Worm (Caenorhabditis elegans) whole organism, midembryonic: ENCODE measurements around the gene F58G1.8.

Experiments
- T22C8.4 ChIP-seq: fragments of 200-800 bp; sonication (Bioruptor generic); IDR thresholded peaks from 2 replicates; pipeline ENCODE4 v1.3.6; 2022; ENCODE audit warnings: missing genetic modification characterization, missing compliant biosample characterization
- cog-1 ChIP-seq: sonication (generic microtip); optimal IDR thresholded peaks from 2 replicates; lab custom pipeline; 2016; ENCODE audit warnings: missing genetic modification characterization, missing compliant biosample characterization
- flt-1 ChIP-seq: fragments of 200-800 bp; sonication (Bioruptor generic); IDR thresholded peaks from 2 replicates; pipeline ENCODE4 v1.3.6; 2022; ENCODE audit warnings: missing genetic modification characterization, missing compliant biosample characterization
- klf-2 ChIP-seq: fragments of 200-800 bp; sonication (Bioruptor generic); conservative IDR thresholded peaks from 2 replicates; pipeline ENCODE4 v1.3.6; 2022; ENCODE audit warnings: missing genetic modification reagents, missing genetic modification characterization, missing compliant biosample characterization
- med-1 ChIP-seq: sonication (generic microtip); optimal IDR thresholded peaks from 2 replicates; lab custom pipeline; 2017; ENCODE audit warnings: missing genetic modification characterization, mild to moderate bottlenecking, missing compliant biosample characterization, antibody characterized with exemption, missing genetic modification reagents; ENCODE audit not compliant: insufficient read depth
- ref-1 ChIP-seq: fragments of 200-800 bp; sonication (Bioruptor generic); conservative IDR thresholded peaks from 2 replicates; pipeline ENCODE4 v1.3.6; 2022; ENCODE audit warnings: missing genetic modification reagents, missing genetic modification characterization, missing compliant biosample characterization
- tab-1 ChIP-seq: fragments of 200-800 bp; sonication (Bioruptor generic); IDR thresholded peaks from 2 replicates; pipeline ENCODE4 v1.3.6; 2022; ENCODE audit warnings: missing genetic modification characterization, missing compliant biosample characterization
- ztf-23 ChIP-seq: fragments of 200-800 bp; sonication (Bioruptor generic); IDR thresholded peaks from 2 replicates; pipeline ENCODE4 v1.3.6; 2022; ENCODE audit warnings: missing genetic modification reagents, missing genetic modification characterization, missing compliant biosample characterization
- ztf-29 ChIP-seq: fragments of 200-800 bp; sonication (Bioruptor generic); IDR thresholded peaks from 2 replicates; pipeline ENCODE4 v1.3.6; 2022; ENCODE audit warnings: missing genetic modification reagents, missing genetic modification characterization, missing compliant biosample characterization

Gene F58G1.8

DNA sequence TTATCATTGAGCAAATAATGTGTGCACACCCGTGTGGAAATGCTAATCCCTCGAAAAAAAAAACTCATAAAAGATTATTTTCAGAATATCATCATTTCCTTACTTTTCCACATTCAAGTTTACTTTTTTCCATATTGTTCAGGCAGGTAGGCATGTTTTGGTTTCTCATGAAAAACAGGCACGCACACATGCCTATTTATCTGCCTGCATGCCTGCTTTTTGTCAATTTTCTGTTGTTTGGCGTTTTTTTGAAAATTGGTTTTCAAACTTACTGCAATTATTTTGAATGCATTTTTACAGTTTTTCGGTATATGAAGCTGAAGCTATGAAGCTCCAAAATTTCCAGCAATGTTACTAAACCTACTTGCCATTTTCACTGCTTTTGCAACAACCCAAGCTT, 27.5 kb downstream of the F58G1.8 start, which contains the start of gene clec-64:
Gene clec-64 (plus strand): TSS at position 301 of the 400 bp plus-strand sequence.
- TF ChIP-seq tab-1 (GFP tag; lab: Robert Waterston, UW) = no peak
- TF ChIP-seq klf-2 (GFP tag; lab: Robert Waterston, UW) = no peak
- TF ChIP-seq ref-1 = no peak
- TF ChIP-seq ztf-29 (GFP tag; lab: Robert Waterston, UW) = no peak
- TF ChIP-seq med-1 (GFP tag; lab: Kevin White, UChicago) = no peak
- TF ChIP-seq ztf-23 (GFP tag; lab: Robert Waterston, UW) = no peak
- no peak for TF ChIP-seq T22C8.4 (GFP tag; lab: Robert Waterston, UW)
- TF ChIP-seq cog-1 (tag; lab: Kevin White, UChicago) = no peak
- TF ChIP-seq flt-1 (GFP tag; lab: Robert Waterston, UW) = no peak

- TF ChIP-seq med-1 (GFP tag; lab: Kevin White, UChicago) (no peak), ztf-29 (GFP tag; lab: Robert Waterston, UW) (no peak), ref-1 (no peak), ztf-23 (GFP tag; lab: Robert Waterston, UW) (no peak), tab-1 (GFP tag; lab: Robert Waterston, UW) (no peak), T22C8.4 (GFP tag; lab: Robert Waterston, UW) (no peak), flt-1 (GFP tag; lab: Robert Waterston, UW) (no peak), cog-1 (tag; lab: Kevin White, UChicago) (no peak), klf-2 (GFP tag; lab: Robert Waterston, UW) (no peak)
Measured at ce11 chrII:12897361-12897760, 28.1 kb downstream of the F58G1.8 start.

DNA sequence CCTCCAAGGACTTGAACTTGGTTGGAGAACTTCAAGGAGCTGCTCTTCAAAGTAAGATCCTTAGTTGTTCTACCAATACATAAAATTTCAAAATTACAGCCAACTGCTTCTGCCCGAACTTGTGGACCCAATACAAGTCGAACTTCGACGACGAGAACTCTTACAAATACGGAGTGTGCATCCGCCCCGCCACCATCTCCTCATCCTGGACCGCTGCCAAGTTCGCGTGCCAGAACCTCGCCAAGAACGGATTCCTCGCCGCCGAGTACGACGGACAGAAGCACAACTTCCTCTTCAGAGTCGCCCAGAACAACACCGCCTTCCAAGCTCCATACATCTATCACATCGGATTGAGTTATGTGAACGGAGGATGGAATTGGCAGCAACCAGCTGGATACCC, 28.8 kb downstream of the F58G1.8 start:
- TF ChIP-seq tab-1 (GFP tag; lab: Robert Waterston, UW) = no peak
- TF ChIP-seq flt-1 (GFP tag; lab: Robert Waterston, UW) = no peak
- no peak for TF ChIP-seq klf-2 (GFP tag; lab: Robert Waterston, UW)
- TF ChIP-seq ztf-23 (GFP tag; lab: Robert Waterston, UW) = no peak
- TF ChIP-seq ref-1 = no peak
- no peak for TF ChIP-seq cog-1 (tag; lab: Kevin White, UChicago)
- no peak for TF ChIP-seq T22C8.4 (GFP tag; lab: Robert Waterston, UW)
- no peak for TF ChIP-seq ztf-29 (GFP tag; lab: Robert Waterston, UW)
- no peak for TF ChIP-seq med-1 (GFP tag; lab: Kevin White, UChicago)

DNA sequence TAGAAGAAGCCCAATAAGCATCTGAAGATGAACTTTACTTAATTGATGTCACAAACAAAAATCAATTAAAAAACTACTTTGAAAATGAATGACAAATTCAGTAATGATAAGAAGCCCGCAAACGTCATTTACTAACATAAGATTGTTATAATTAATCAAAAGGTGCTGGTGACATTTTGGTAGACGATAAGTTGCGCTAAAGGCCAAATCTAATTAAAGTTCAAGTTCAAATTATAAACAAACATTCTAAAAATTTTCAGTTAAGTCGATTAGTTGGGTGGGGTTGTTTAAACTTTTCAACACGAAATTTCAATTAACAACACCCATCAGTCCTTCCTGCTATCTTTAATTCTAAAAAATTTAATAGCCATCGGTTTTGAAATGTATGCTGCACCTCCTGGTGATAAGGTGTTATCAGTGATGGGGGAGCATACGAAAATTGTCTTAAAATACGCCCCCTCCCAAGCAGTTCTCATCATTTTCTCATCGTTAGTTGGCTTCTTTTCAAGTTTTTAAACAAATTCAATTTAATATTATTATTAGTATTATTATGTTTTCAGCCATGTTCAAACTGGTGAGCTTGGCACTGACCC, 30.3 kb downstream of the F58G1.8 start, which contains the start of the genes clec-62 and clec-63:
Gene clec-62 (minus strand): TSS at position 51 of the 593 bp plus-strand sequence.
Gene clec-63 (plus strand): TSS at position 561 of the 593 bp plus-strand sequence.
- TF ChIP-seq ztf-23 (GFP tag; lab: Robert Waterston, UW) = no peak
- TF ChIP-seq ztf-29 (GFP tag; lab: Robert Waterston, UW) = no peak
- no peak for TF ChIP-seq ref-1
- no peak for TF ChIP-seq flt-1 (GFP tag; lab: Robert Waterston, UW)
- no peak for TF ChIP-seq tab-1 (GFP tag; lab: Robert Waterston, UW)
- no peak for TF ChIP-seq T22C8.4 (GFP tag; lab: Robert Waterston, UW)
- TF ChIP-seq med-1 (GFP tag; lab: Kevin White, UChicago) = no peak
- no peak for TF ChIP-seq cog-1 (tag; lab: Kevin White, UChicago)
- TF ChIP-seq klf-2 (GFP tag; lab: Robert Waterston, UW) = no peak

DNA sequence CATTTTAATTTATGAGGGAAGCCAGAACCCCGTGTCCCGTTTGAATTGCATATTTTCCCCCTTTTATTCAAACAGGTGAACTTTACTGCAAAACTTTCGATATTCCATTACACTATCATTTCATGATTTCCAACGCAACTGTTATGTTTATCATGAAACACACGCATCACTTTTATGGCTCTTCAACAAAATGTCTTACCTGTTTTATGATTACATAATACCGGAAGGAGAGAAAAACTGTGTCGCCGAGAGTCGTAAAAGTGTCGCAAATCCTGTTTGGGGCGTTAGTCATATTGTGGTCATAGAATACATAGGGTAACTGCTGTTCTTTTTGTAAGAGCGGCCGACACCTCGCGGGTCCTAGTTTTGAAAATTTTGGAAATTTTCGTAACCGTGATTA, 33.0 kb downstream of the F58G1.8 start:
- TF ChIP-seq ztf-29 (GFP tag; lab: Robert Waterston, UW) (no peak), flt-1 (GFP tag; lab: Robert Waterston, UW) (no peak), ztf-23 (GFP tag; lab: Robert Waterston, UW) (no peak), T22C8.4 (GFP tag; lab: Robert Waterston, UW) (no peak), med-1 (GFP tag; lab: Kevin White, UChicago) (no peak), ref-1 (no peak), klf-2 (GFP tag; lab: Robert Waterston, UW) (no peak), tab-1 (GFP tag; lab: Robert Waterston, UW) (no peak), cog-1 (tag; lab: Kevin White, UChicago) (no peak)

- no peak for TF ChIP-seq cog-1 (tag; lab: Kevin White, UChicago)
Measured at ce11 chrII:12888471-12888870, 37.0 kb downstream of the F58G1.8 start, which contains the start of gene F35C5.3. TSS of gene F35C5.3 (plus strand) at chrII:12888771.

- TF ChIP-seq flt-1 (GFP tag; lab: Robert Waterston, UW) = no peak
- no peak for TF ChIP-seq ztf-23 (GFP tag; lab: Robert Waterston, UW)
- no peak for TF ChIP-seq klf-2 (GFP tag; lab: Robert Waterston, UW)
- TF ChIP-seq med-1 (GFP tag; lab: Kevin White, UChicago) = no peak
- TF ChIP-seq cog-1 (tag; lab: Kevin White, UChicago) = no peak
- no peak for TF ChIP-seq ztf-29 (GFP tag; lab: Robert Waterston, UW)
- TF ChIP-seq T22C8.4 (GFP tag; lab: Robert Waterston, UW) = no peak
- no peak for TF ChIP-seq tab-1 (GFP tag; lab: Robert Waterston, UW)
- no peak for TF ChIP-seq ref-1
Measured at ce11 chrII:12884972-12885371, 40.5 kb downstream of the F58G1.8 start, which contains the start of gene sra-14. TSS of gene sra-14 (plus strand) at chrII:12885272.

ce11 chrII:12880406-12880805, 45.0 kb downstream of the F58G1.8 start, which contains the start of gene F35C5.1:
TSS of gene F35C5.1 (plus strand) at chrII:12880804.
- TF ChIP-seq klf-2 (GFP tag; lab: Robert Waterston, UW) = no peak
- no peak for TF ChIP-seq cog-1 (tag; lab: Kevin White, UChicago)
- no peak for TF ChIP-seq T22C8.4 (GFP tag; lab: Robert Waterston, UW)
- TF ChIP-seq flt-1 (GFP tag; lab: Robert Waterston, UW) = no peak
- TF ChIP-seq ztf-23 (GFP tag; lab: Robert Waterston, UW) = no peak
- TF ChIP-seq med-1 (GFP tag; lab: Kevin White, UChicago) = no peak
- no peak for TF ChIP-seq ztf-29 (GFP tag; lab: Robert Waterston, UW)
- TF ChIP-seq tab-1 (GFP tag; lab: Robert Waterston, UW) = no peak

DNA sequence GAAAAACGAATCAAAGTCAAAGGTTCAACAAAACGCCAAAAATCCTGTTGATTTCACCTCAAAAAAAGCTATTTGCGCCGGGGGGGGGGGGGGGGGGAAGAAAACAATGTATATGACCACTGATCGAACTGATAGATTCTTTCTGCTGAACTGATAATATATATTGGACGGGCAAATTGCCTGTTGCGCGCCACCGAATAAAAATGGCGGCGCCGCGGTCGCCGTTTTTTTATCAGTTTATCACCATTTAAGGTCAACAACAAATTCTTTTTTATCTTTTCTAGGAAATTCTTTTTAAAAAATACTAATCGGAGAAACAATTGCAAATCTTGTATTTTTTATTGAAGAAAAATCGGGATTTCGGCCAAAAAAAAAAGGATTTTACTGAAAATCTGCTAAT, 45.7 kb downstream of the F58G1.8 start:
- no peak for TF ChIP-seq ref-1
- TF ChIP-seq klf-2 (GFP tag; lab: Robert Waterston, UW) = no peak
- no peak for TF ChIP-seq tab-1 (GFP tag; lab: Robert Waterston, UW)
- no peak for TF ChIP-seq cog-1 (tag; lab: Kevin White, UChicago)
- no peak for TF ChIP-seq ztf-23 (GFP tag; lab: Robert Waterston, UW)
- no peak for TF ChIP-seq med-1 (GFP tag; lab: Kevin White, UChicago)
- no peak for TF ChIP-seq flt-1 (GFP tag; lab: Robert Waterston, UW)
- TF ChIP-seq T22C8.4 (GFP tag; lab: Robert Waterston, UW) = no peak
- TF ChIP-seq ztf-29 (GFP tag; lab: Robert Waterston, UW) = no peak
